Fruit fly (Drosophila melanogaster): ENCODE results near the gene Stam.

The Stam gene

dm6 chr2L:10849511-10850191 lies 8.7 kb upstream of the Stam start, which contains the start of gene SmydA-3 (continued):
- TF ChIP-seq sob (GFP tag; IDR thresholded peaks at IDR 0.05): 0 out of 2 replicates have a peak, but pooled peaks have one; percentile 27
- TF ChIP-seq CG12769 (tag; optimal IDR thresholded peaks at IDR 0.05): no peak
- TF ChIP-seq ATbp (GFP tag; optimal IDR thresholded peaks at IDR 0.05): peak; percentile 7
- TF ChIP-seq Stat92E (GFP tag; optimal IDR thresholded peaks at IDR 0.05): no peak
- peak; percentile 11 for TF ChIP-seq ind (GFP tag; optimal IDR thresholded peaks at IDR 0.05)
- peak; percentile 14 for TF ChIP-seq CG15514 (GFP tag; optimal IDR thresholded peaks at IDR 0.05)
- TF ChIP-seq Dfd (GFP tag; optimal IDR thresholded peaks at IDR 0.05): no peak
- TF ChIP-seq CG10267 (tag; optimal IDR thresholded peaks at IDR 0.05): peak; percentile 7
- peak; percentile 5 for TF ChIP-seq Asciz (GFP tag; optimal IDR thresholded peaks at IDR 0.05)
- 0 out of 2 replicates have a peak, but pooled peaks have one; percentile 14 for TF ChIP-seq HLH3B (GFP tag; IDR thresholded peaks at IDR 0.05)

- TF ChIP-seq en (GFP tag; optimal IDR thresholded peaks at IDR 0.05): no peak
- peak; percentile 82 for TF ChIP-seq dm (GFP tag; optimal IDR thresholded peaks at IDR 0.05)
- TF ChIP-seq wdn (GFP tag; IDR thresholded peaks at IDR 0.05): no peak
- TF ChIP-seq klu (GFP tag; IDR thresholded peaks at IDR 0.05): no peak
- peak; percentile 38 for TF ChIP-seq nom (GFP tag; optimal IDR thresholded peaks at IDR 0.05)
- peak; percentile 24 for TF ChIP-seq sug (tag; optimal IDR thresholded peaks at IDR 0.05)
- TF ChIP-seq slp2 (GFP tag; optimal IDR thresholded peaks at IDR 0.05): no peak
- TF ChIP-seq dysf (GFP tag; IDR thresholded peaks at IDR 0.05): no peak
- no peak for TF ChIP-seq CG15269 (tag; optimal IDR thresholded peaks at IDR 0.05)
- peak; percentile 45 for TF ChIP-seq lab (GFP tag; optimal IDR thresholded peaks at IDR 0.05)
- TF ChIP-seq Side (GFP tag; optimal IDR thresholded peaks at IDR 0.05): no peak
- TF ChIP-seq HmgZ (tag; optimal IDR thresholded peaks at IDR 0.05): peak; percentile 17
- no peak for TF ChIP-seq CG6813 (GFP tag; optimal IDR thresholded peaks at IDR 0.05)
- 0 out of 3 replicates have a peak, but pooled peaks have one; percentile 25 for TF ChIP-seq z (GFP tag; IDR thresholded peaks at IDR 0.05)
- peak; percentile 38 for TF ChIP-seq CG11504 (tag; optimal IDR thresholded peaks at IDR 0.05)
- peak; percentile 10 for TF ChIP-seq CG6854 (GFP tag; optimal IDR thresholded peaks at IDR 0.05)
- peak; percentile 83 for TF ChIP-seq CG4617 (GFP tag; optimal IDR thresholded peaks at IDR 0.05; ENCODE audit: borderline replicate concordance)
- TF ChIP-seq Ets97D (GFP tag; optimal IDR thresholded peaks at IDR 0.05): peak; percentile 89
- no peak for TF ChIP-seq pnt (GFP tag; optimal IDR thresholded peaks at IDR 0.05)
- TF ChIP-seq Hr51 (GFP tag; optimal IDR thresholded peaks at IDR 0.05): no peak
- TF ChIP-seq Nf-YB (GFP tag; optimal IDR thresholded peaks at IDR 0.05): peak; percentile 9
- TF ChIP-seq CG18599 (GFP tag; optimal IDR thresholded peaks at IDR 0.05): peak; percentile 1
- peak; percentile 87 for TF ChIP-seq trem (tag; optimal IDR thresholded peaks at IDR 0.05)
- TF ChIP-seq GATAe (GFP tag; conservative IDR thresholded peaks at IDR 0.05): no peak
- TF ChIP-seq br (optimal IDR thresholded peaks at IDR 0.05): no peak
- TF ChIP-seq CG31441 (GFP tag; IDR thresholded peaks at IDR 0.05): peak; percentile 33; the same call in 1 of the 2 replicates
- TF ChIP-seq CG13296 (GFP tag; optimal IDR thresholded peaks at IDR 0.05): peak; percentile 33
- no peak for TF ChIP-seq CG10321 (GFP tag; IDR thresholded peaks at IDR 0.05)
- 0 out of 3 replicates have a peak, but pooled peaks have one; percentile 36 for TF ChIP-seq Opbp (GFP tag; IDR thresholded peaks at IDR 0.05; ENCODE audit: partially characterized antibody)
- TF ChIP-seq CG15601 (tag; optimal IDR thresholded peaks at IDR 0.05): peak; percentile 25
- TF ChIP-seq CG4707 (GFP tag; optimal IDR thresholded peaks at IDR 0.05): no peak
- TF ChIP-seq CG34376 (GFP tag; optimal IDR thresholded peaks at IDR 0.05): peak; percentile 65
- TF ChIP-seq CG2678 (tag; optimal IDR thresholded peaks at IDR 0.05): peak; percentile 7
- no peak for TF ChIP-seq CG14965 (GFP tag; optimal IDR thresholded peaks at IDR 0.05; ENCODE audit: borderline replicate concordance)
- TF ChIP-seq CG12391 (tag; optimal IDR thresholded peaks at IDR 0.05): peak; percentile 34
- TF ChIP-seq bigmax (GFP tag; optimal IDR thresholded peaks at IDR 0.05): peak; percentile 98
Observed at dm6 chr2L:10850320-10850990, 7.9 kb upstream of the Stam start, which contains the start of gene porin. porin (minus strand) TSS chr2L:10850848.
